Fruit fly (Drosophila melanogaster) S2 (cell line): ENCODE results near the gene CG2278.

ENCODE experiments used
- CG8478 ChIP-seq: fragments of >200 bp; optimal IDR thresholded peaks from 2 replicates; lab custom pipeline; 2018
- CTCF ChIP-seq, 2 experiments: fragments of >200 bp; optimal IDR thresholded peaks; 2 replicates each; lab custom pipeline; 2018

DNA sequence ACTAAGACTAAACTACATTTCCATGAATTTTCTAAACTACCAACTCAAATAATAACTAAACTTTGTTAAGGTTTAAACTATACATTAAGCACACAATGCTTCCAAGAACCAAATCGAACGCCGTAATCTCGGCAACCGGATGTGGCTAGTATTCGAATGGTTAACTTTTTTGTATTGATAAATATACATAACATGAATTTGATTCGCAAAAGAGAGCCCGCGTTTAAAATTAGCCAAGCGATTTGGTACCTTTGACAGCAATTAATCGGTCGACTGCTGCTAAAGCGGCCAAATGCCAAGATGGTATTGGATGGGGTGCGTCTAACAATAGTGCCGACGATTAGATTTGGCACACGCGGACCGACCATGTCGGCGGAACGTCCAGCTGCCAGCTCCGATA lies 22.4 kb downstream of the CG2278 start, which contains the start of gene CG15336:
- TF ChIP-seq CG8478 (no peak), CTCF (optimal IDR thresholded peaks at IDR 0.05; lab: Kevin White, UChicago) (no peak)
